Worm (Caenorhabditis elegans) whole organism, L3 larva: ENCODE data around the gene oac-11.

Experiments used
- R02D3.7 ChIP-seq: fragments of 150-350 bp; optimal IDR thresholded peaks from 2 replicates; lab custom pipeline; 2014; ENCODE audit warnings: missing biosample characterization, missing genetic modification characterization
- ama-1 ChIP-seq: fragments of 150-350 bp; optimal IDR thresholded peaks from 2 replicates; lab custom pipeline; 2018
- ceh-16 ChIP-seq: sonication (generic microtip); optimal IDR thresholded peaks from 2 replicates; lab custom pipeline; 2017; ENCODE audit warnings: missing biosample characterization, missing genetic modification characterization
- ceh-82 ChIP-seq: fragments of 150-350 bp; optimal IDR thresholded peaks from 2 replicates; lab custom pipeline; 2014; ENCODE audit warnings: missing biosample characterization, missing genetic modification characterization
- ceh-9 ChIP-seq: sonication (generic microtip); optimal IDR thresholded peaks from 2 replicates; lab custom pipeline; 2018; ENCODE audit warnings: missing biosample characterization, missing genetic modification characterization
- daf-12 ChIP-seq: fragments of 150-350 bp; optimal IDR thresholded peaks from 2 replicates; lab custom pipeline; 2014; ENCODE audit warnings: missing biosample characterization, missing genetic modification reagents, missing genetic modification characterization
- egl-27 ChIP-seq: sonication (generic microtip); optimal IDR thresholded peaks from 4 replicates; lab custom pipeline; 2017; ENCODE audit warnings: missing biosample characterization, missing genetic modification reagents, missing genetic modification characterization
- egl-5 ChIP-seq: fragments of 150-350 bp; optimal IDR thresholded peaks from 2 replicates; lab custom pipeline; 2017; ENCODE audit warnings: missing biosample characterization, missing genetic modification reagents, missing genetic modification characterization, inconsistent platforms
- elt-1 ChIP-seq: fragments of 150-350 bp; optimal IDR thresholded peaks from 2 replicates; lab custom pipeline; 2014; ENCODE audit warnings: missing biosample characterization, missing genetic modification characterization
- elt-2 ChIP-seq: sonication (generic microtip); optimal IDR thresholded peaks from 2 replicates; lab custom pipeline; 2016; ENCODE audit warnings: missing genetic modification reagents, mild to moderate bottlenecking, missing genetic modification characterization, missing compliant biosample characterization
- elt-3 ChIP-seq, 3 experiments: fragments of 150-350 bp in 1 of 3; sonication (generic microtip) in 2 of 3; optimal IDR thresholded peaks; 2 replicates in 2 of 3; 4 replicates in 1 of 3; lab custom pipeline; 2014 to 2017; ENCODE audit warnings: missing biosample characterization in 3 of 3, missing genetic modification characterization in 3 of 3
- fkh-10 ChIP-seq: sonication (generic microtip); optimal IDR thresholded peaks from 2 replicates; lab custom pipeline; 2017; ENCODE audit warnings: missing biosample characterization, missing genetic modification reagents, missing genetic modification characterization
- fkh-2 ChIP-seq: fragments of 150-350 bp; optimal IDR thresholded peaks from 2 replicates; lab custom pipeline; 2014; ENCODE audit warnings: missing biosample characterization, missing genetic modification reagents, missing genetic modification characterization
- hmg-11 ChIP-seq: sonication (generic microtip); optimal IDR thresholded peaks from 2 replicates; lab custom pipeline; 2016; ENCODE audit warnings: missing genetic modification characterization, missing compliant biosample characterization
- jun-1 ChIP-seq: fragments of 150-350 bp; optimal IDR thresholded peaks from 2 replicates; lab custom pipeline; 2014; ENCODE audit warnings: missing biosample characterization, missing genetic modification reagents, missing genetic modification characterization
- lin-15B ChIP-seq: fragments of 150-350 bp; optimal IDR thresholded peaks from 2 replicates; lab custom pipeline; 2014; ENCODE audit warnings: missing biosample characterization, missing genetic modification characterization
- lin-39 ChIP-seq: fragments of 150-350 bp; optimal IDR thresholded peaks from 2 replicates; lab custom pipeline; 2018; ENCODE audit warnings: missing biosample characterization, missing genetic modification reagents, missing genetic modification characterization
- lsy-12 ChIP-seq: sonication (generic microtip); optimal IDR thresholded peaks from 2 replicates; lab custom pipeline; 2016; ENCODE audit warnings: mild to moderate bottlenecking, missing genetic modification characterization, missing compliant biosample characterization
- nhr-11 ChIP-seq: fragments of 150-350 bp; optimal IDR thresholded peaks from 2 replicates; lab custom pipeline; 2014; ENCODE audit warnings: missing biosample characterization, missing genetic modification characterization
- nhr-12 ChIP-seq: fragments of 150-350 bp; optimal IDR thresholded peaks from 2 replicates; lab custom pipeline; 2014; ENCODE audit warnings: missing biosample characterization, missing genetic modification characterization
- nhr-23 ChIP-seq: fragments of 150-350 bp; optimal IDR thresholded peaks from 2 replicates; lab custom pipeline; 2014; ENCODE audit warnings: missing biosample characterization, missing genetic modification reagents, missing genetic modification characterization
- nhr-237 ChIP-seq: fragments of 150-350 bp; optimal IDR thresholded peaks from 2 replicates; lab custom pipeline; 2014; ENCODE audit warnings: missing biosample characterization, missing genetic modification characterization
- nhr-25 ChIP-seq: sonication (generic microtip); optimal IDR thresholded peaks from 2 replicates; lab custom pipeline; 2017; ENCODE audit warnings: missing biosample characterization, missing genetic modification characterization
- nhr-28 ChIP-seq: fragments of 150-350 bp; optimal IDR thresholded peaks from 2 replicates; lab custom pipeline; 2014; ENCODE audit warnings: missing biosample characterization, missing genetic modification characterization
- nhr-43 ChIP-seq: sonication (generic microtip); optimal IDR thresholded peaks from 2 replicates; lab custom pipeline; 2016; ENCODE audit warnings: mild to moderate bottlenecking, missing genetic modification characterization, missing compliant biosample characterization; ENCODE audit not compliant: poor library complexity, severe bottlenecking
- nhr-67 ChIP-seq: fragments of 150-350 bp; optimal IDR thresholded peaks from 2 replicates; lab custom pipeline; 2014; ENCODE audit warnings: missing biosample characterization, missing genetic modification characterization
- nhr-76 ChIP-seq: fragments of 150-350 bp; sonication (generic microtip); optimal IDR thresholded peaks from 5 replicates; lab custom pipeline; 2014; ENCODE audit warnings: missing biosample characterization, missing genetic modification characterization
- nhr-77 ChIP-seq: fragments of 150-350 bp; optimal IDR thresholded peaks from 2 replicates; lab custom pipeline; 2014; ENCODE audit warnings: missing biosample characterization, missing genetic modification characterization
- pha-4 ChIP-seq: fragments of 150-350 bp; optimal IDR thresholded peaks from 2 replicates; lab custom pipeline; 2014; ENCODE audit warnings: missing biosample characterization, missing genetic modification reagents, missing genetic modification characterization
- pqm-1 ChIP-seq: fragments of 150-350 bp; optimal IDR thresholded peaks from 2 replicates; lab custom pipeline; 2017; ENCODE audit warnings: missing biosample characterization, missing genetic modification characterization, inconsistent platforms
- sea-2 ChIP-seq: fragments of 150-350 bp; sonication (generic microtip); optimal IDR thresholded peaks from 4 replicates; lab custom pipeline; 2014; ENCODE audit warnings: missing biosample characterization, missing genetic modification reagents, missing genetic modification characterization
- snpc-4 ChIP-seq: fragments of 150-350 bp; optimal IDR thresholded peaks from 2 replicates; lab custom pipeline; 2014; ENCODE audit warnings: missing biosample characterization, missing genetic modification characterization
- unc-39 ChIP-seq: sonication (generic microtip); optimal IDR thresholded peaks from 4 replicates; lab custom pipeline; 2017; ENCODE audit warnings: missing biosample characterization, missing genetic modification characterization
- zag-1 ChIP-seq: fragments of 150-350 bp; optimal IDR thresholded peaks from 2 replicates; lab custom pipeline; 2014; ENCODE audit warnings: missing biosample characterization, missing genetic modification characterization
- ztf-11 ChIP-seq: fragments of 150-350 bp; optimal IDR thresholded peaks from 2 replicates; lab custom pipeline; 2014; ENCODE audit warnings: missing biosample characterization, missing genetic modification characterization
- ztf-4 ChIP-seq: fragments of 150-350 bp; optimal IDR thresholded peaks from 2 replicates; lab custom pipeline; 2014; ENCODE audit warnings: missing biosample characterization, missing genetic modification characterization

oac-11 gene

ce11 chrII:3879945-3880344 lies 19.2 kb upstream of the oac-11 start, which contains the start of gene nhr-166:
TSS of gene nhr-166 (plus strand) at chrII:3880245.
- no peak for TF ChIP-seq pha-4 (tag; lab: Kevin White, UChicago)
- TF ChIP-seq nhr-67 (tag; lab: Kevin White, UChicago) = no peak
- no peak for TF ChIP-seq nhr-23 (tag; lab: Kevin White, UChicago)
- no peak for TF ChIP-seq lin-39 (tag; lab: Kevin White, UChicago)
- no peak for TF ChIP-seq fkh-10 (GFP tag; lab: Kevin White, UChicago)
- TF ChIP-seq elt-2 = no peak
- TF ChIP-seq egl-27 = no peak
- TF ChIP-seq lin-15B (tag; lab: Kevin White, UChicago) = no peak
- TF ChIP-seq hmg-11 (tag; lab: Kevin White, UChicago) = no peak
- no peak for TF ChIP-seq ceh-16 (tag; lab: Kevin White, UChicago)
- TF ChIP-seq R02D3.7 = no peak
- TF ChIP-seq elt-1 (tag; lab: Kevin White, UChicago) = no peak
- TF ChIP-seq nhr-43 (tag; lab: Kevin White, UChicago) = no peak
- TF ChIP-seq nhr-237 (tag; lab: Kevin White, UChicago) = no peak
- no peak for TF ChIP-seq ceh-9
- no peak for TF ChIP-seq sea-2 (GFP tag; lab: Kevin White, UChicago)
- no peak for TF ChIP-seq unc-39
- TF ChIP-seq elt-3 (tag; optimal IDR thresholded peaks at IDR 0.05; lab: Kevin White, UChicago) = no peak
- TF ChIP-seq nhr-11 (tag; lab: Kevin White, UChicago) = no peak
- TF ChIP-seq, all 47 proteins: peak for 0

DNA sequence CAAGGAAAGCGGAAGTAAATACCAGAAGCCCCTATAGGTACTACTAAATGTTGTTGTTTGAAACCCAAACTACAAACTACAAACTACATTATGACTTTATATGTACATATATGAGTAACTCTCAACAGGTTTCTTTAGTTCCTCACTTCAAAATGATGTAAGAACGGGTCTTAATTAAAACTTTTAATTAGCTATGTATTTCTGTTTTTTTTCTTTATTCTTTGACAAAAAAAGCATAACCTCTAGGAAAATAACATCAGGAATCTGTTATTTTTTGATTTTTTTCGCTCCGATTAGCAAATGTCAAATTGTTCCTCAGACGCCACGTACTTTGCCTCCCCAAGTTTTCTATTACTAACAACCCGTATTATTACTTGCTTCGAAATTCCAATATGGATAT lies 17.6 kb upstream of the oac-11 start, which contains the start of gene srh-250:
Gene srh-250 (plus strand): TSS at position 301 of the 400 bp plus-strand sequence.
- TF ChIP-seq egl-5 (tag; lab: Kevin White, UChicago) (no peak), elt-1 (tag; lab: Kevin White, UChicago) (no peak), nhr-23 (tag; lab: Kevin White, UChicago) (no peak), nhr-77 (tag; lab: Kevin White, UChicago) (no peak), pha-4 (tag; lab: Kevin White, UChicago) (no peak)

ce11 chrII:3877874-3878273 lies 17.1 kb upstream of the oac-11 start, which contains the start of gene sdz-7:
TSS of gene sdz-7 (minus strand) at chrII:3877974.
- TF ChIP-seq snpc-4 (tag; lab: Kevin White, UChicago) (no peak), nhr-76 (tag; lab: Kevin White, UChicago) (no peak), lin-15B (tag; lab: Kevin White, UChicago) (no peak), pqm-1 (tag; lab: Kevin White, UChicago) (no peak), zag-1 (tag; lab: Kevin White, UChicago) (no peak), hmg-11 (tag; lab: Kevin White, UChicago) (no peak), nhr-12 (no peak), ztf-11 (tag; lab: Kevin White, UChicago) (no peak), nhr-43 (tag; lab: Kevin White, UChicago) (no peak), lsy-12 (tag; lab: Kevin White, UChicago) (no peak), ceh-82 (tag; lab: Kevin White, UChicago) (no peak), ztf-4 (no peak), elt-3 (tag; optimal IDR thresholded peaks at IDR 0.05; lab: Kevin White, UChicago) (no peak)

DNA sequence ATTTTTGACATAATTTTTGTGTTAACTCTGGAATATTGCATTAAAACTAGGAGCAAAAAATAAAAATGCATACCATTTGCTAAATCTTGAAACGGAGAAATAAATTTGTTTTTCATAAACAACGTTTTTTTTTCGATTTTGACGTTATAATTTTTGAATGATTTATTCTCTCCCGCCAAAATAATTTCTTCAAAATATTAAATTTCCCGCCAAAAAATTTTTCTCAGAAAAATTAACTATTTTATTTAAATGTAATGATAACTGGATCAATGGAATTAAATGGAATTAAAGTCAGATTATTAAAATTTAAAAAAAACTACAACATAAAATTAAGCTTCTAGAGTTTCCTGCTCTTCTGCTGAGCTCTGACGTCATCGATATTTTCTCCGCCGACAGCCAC lies 16.4 kb upstream of the oac-11 start, which contains the start of gene nep-3:
Gene nep-3 (minus strand): TSS at position 101 of the 400 bp plus-strand sequence.
- TF ChIP-seq fkh-2 (tag; lab: Kevin White, UChicago) (no peak), pha-4 (tag; lab: Kevin White, UChicago) (no peak), R02D3.7 (no peak), elt-3 (tag; optimal IDR thresholded peaks at IDR 0.05; lab: Kevin White, UChicago) (no peak), sea-2 (GFP tag; lab: Kevin White, UChicago) (no peak), nhr-12 (no peak), ceh-82 (tag; lab: Kevin White, UChicago) (no peak), nhr-76 (tag; lab: Kevin White, UChicago) (no peak), nhr-28 (no peak), egl-5 (tag; lab: Kevin White, UChicago) (no peak), nhr-67 (tag; lab: Kevin White, UChicago) (no peak), nhr-25 (tag; lab: Kevin White, UChicago) (no peak), zag-1 (tag; lab: Kevin White, UChicago) (no peak), jun-1 (tag; lab: Kevin White, UChicago) (no peak), daf-12 (tag; lab: Kevin White, UChicago) (no peak), ama-1 (lab: Kevin White, UChicago) (no peak)
